Worm (Caenorhabditis elegans) whole organism, late embryonic: ENCODE results near the gene rpn-12.

Experiments
- K09A11.1 ChIP-seq: sonication (generic microtip); optimal IDR thresholded peaks from 2 replicates; lab custom pipeline; 2017; ENCODE audit warnings: antibody characterized with exemption, mild to moderate bottlenecking, missing genetic modification characterization, missing compliant biosample characterization; ENCODE audit not compliant: insufficient read depth
- nhr-11 ChIP-seq: fragments of 150-350 bp; optimal IDR thresholded peaks from 2 replicates; lab custom pipeline; 2014; ENCODE audit warnings: missing biosample characterization, missing genetic modification characterization

- TF ChIP-seq nhr-11 (no peak), K09A11.1 (tag; lab: Kevin White, UChicago) (no peak)
Observed at ce11 chrII:11619171-11619570, 33.8 kb upstream of the rpn-12 start.
